Fruit fly (Drosophila melanogaster) Kc167 (cell line): ENCODE measurements around the gene Hakai.

Experiments used
- Myc ChIP-seq: fragments of >200 bp; optimal IDR thresholded peaks from 2 replicates; lab custom pipeline; 2017; ENCODE audit warnings: missing external identifiers
- Sin3A ChIP-seq: fragments of >200 bp; optimal IDR thresholded peaks from 2 replicates; lab custom pipeline; 2018; ENCODE audit warnings: missing external identifiers
- h ChIP-seq: fragments of >200 bp; optimal IDR thresholded peaks from 3 replicates; lab custom pipeline; 2018; ENCODE audit warnings: missing external identifiers
- insv ChIP-seq: fragments of >200 bp; optimal IDR thresholded peaks from 3 replicates; lab custom pipeline; 2018; ENCODE audit warnings: missing external identifiers
- psq ChIP-seq: fragments of >200 bp; optimal IDR thresholded peaks from 2 replicates; lab custom pipeline; 2017; ENCODE audit warnings: missing external identifiers

dm6 chr2L:19572496-19573317 lies 9.6 kb downstream of the Hakai start:
- no peak for TF ChIP-seq psq (lab: Kevin White, UChicago)
- no peak for TF ChIP-seq insv (lab: Kevin White, UChicago)
- TF ChIP-seq Myc (lab: Kevin White, UChicago): no peak
- no peak for TF ChIP-seq h (lab: Kevin White, UChicago)
- no peak for TF ChIP-seq Sin3A (lab: Kevin White, UChicago)
